Worm (Caenorhabditis elegans) whole organism, L1 larva: ENCODE measurements around the gene dsl-1.

Source experiments
- F16B12.6 ChIP-seq: fragments of 150-350 bp; optimal IDR thresholded peaks from 2 replicates; lab custom pipeline; 2014; ENCODE audit warnings: missing biosample characterization, missing genetic modification characterization
- Y116A8C.19 ChIP-seq: sonication (generic microtip); optimal IDR thresholded peaks from 2 replicates; lab custom pipeline; 2016; ENCODE audit warnings: missing compliant biosample characterization, missing genetic modification characterization, borderline replicate concordance
- ceh-63 ChIP-seq: fragments of 200-800 bp; sonication (Bioruptor generic); optimal IDR thresholded peaks from 2 replicates; lab custom pipeline; 2018; ENCODE audit warnings: mild to moderate bottlenecking, missing genetic modification characterization, missing compliant biosample characterization
- ceh-88 ChIP-seq: fragments of 200-800 bp; sonication (Bioruptor generic); IDR thresholded peaks from 2 replicates; pipeline ENCODE4 v1.3.6; 2022; ENCODE audit warnings: missing genetic modification characterization, missing compliant biosample characterization
- ces-1 ChIP-seq: fragments of 150-350 bp; optimal IDR thresholded peaks from 2 replicates; lab custom pipeline; 2014; ENCODE audit warnings: missing biosample characterization, missing genetic modification reagents, missing genetic modification characterization
- efl-1 ChIP-seq, 4 experiments: fragments of 150-350 bp; optimal IDR thresholded peaks in 3 of 4; peaks in 1 of 4; 1 replicate in 1 of 4; 2 replicates in 3 of 4; lab custom pipeline; 2014; ENCODE audit warnings: missing biosample characterization in 2 of 4, missing genetic modification characterization in 2 of 4, missing genetic modification reagents in 2 of 4
- elt-3 ChIP-seq, 6 experiments: fragments of 150-350 bp in 1 of 6; sonication (generic microtip); optimal IDR thresholded peaks; 2 replicates each; lab custom pipeline; 2017 to 2018; ENCODE audit warnings: missing biosample characterization in 6 of 6, missing genetic modification characterization in 6 of 6, inconsistent platforms in 1 of 6
- ets-5 ChIP-seq: fragments of 200-800 bp; sonication (Bioruptor generic); IDR thresholded peaks from 2 replicates; pipeline ENCODE4 v1.3.6; 2022; ENCODE audit warnings: missing genetic modification characterization, missing compliant biosample characterization
- hpl-2 ChIP-seq: fragments of 150-350 bp; optimal IDR thresholded peaks from 2 replicates; lab custom pipeline; 2014; ENCODE audit warnings: missing biosample characterization, missing genetic modification reagents, missing genetic modification characterization
- irx-1 ChIP-seq: sonication (generic microtip); optimal IDR thresholded peaks from 2 replicates; lab custom pipeline; 2016; ENCODE audit warnings: missing genetic modification characterization, missing compliant biosample characterization
- isw-1 ChIP-seq: fragments of 200-800 bp; sonication (Bioruptor generic); IDR thresholded peaks from 2 replicates; pipeline ENCODE4 v1.3.6; 2022; ENCODE audit warnings: missing genetic modification characterization, missing compliant biosample characterization
- jun-1 ChIP-seq: fragments of 150-350 bp; optimal IDR thresholded peaks from 2 replicates; lab custom pipeline; 2014; ENCODE audit warnings: missing biosample characterization, missing genetic modification reagents, missing genetic modification characterization
- lin-35 ChIP-seq, 2 experiments: fragments of 150-350 bp; optimal IDR thresholded peaks; 2 replicates each; lab custom pipeline; 2014; ENCODE audit warnings: missing biosample characterization in 2 of 2, missing genetic modification characterization in 2 of 2, missing genetic modification reagents in 2 of 2
- lin-39 ChIP-seq: fragments of 150-350 bp; optimal IDR thresholded peaks from 2 replicates; lab custom pipeline; 2014; ENCODE audit warnings: missing biosample characterization, missing genetic modification reagents, missing genetic modification characterization
- nhr-11 ChIP-seq: fragments of 150-350 bp; optimal IDR thresholded peaks from 2 replicates; lab custom pipeline; 2014; ENCODE audit warnings: missing biosample characterization, missing genetic modification characterization
- nhr-237 ChIP-seq: fragments of 150-350 bp; optimal IDR thresholded peaks from 2 replicates; lab custom pipeline; 2014; ENCODE audit warnings: missing biosample characterization, missing genetic modification characterization
- nhr-47 ChIP-seq: sonication (generic microtip); optimal IDR thresholded peaks from 2 replicates; lab custom pipeline; 2016; ENCODE audit warnings: mild to moderate bottlenecking, missing genetic modification characterization, moderate library complexity, missing compliant biosample characterization
- nhr-90 ChIP-seq: sonication (generic microtip); optimal IDR thresholded peaks from 2 replicates; lab custom pipeline; 2016; ENCODE audit warnings: mild to moderate bottlenecking, missing genetic modification characterization, missing compliant biosample characterization; ENCODE audit not compliant: poor library complexity
- pax-3 ChIP-seq: fragments of 200-800 bp; sonication (Bioruptor generic); optimal IDR thresholded peaks from 2 replicates; lab custom pipeline; 2018; ENCODE audit warnings: mild to moderate bottlenecking, missing genetic modification characterization, moderate library complexity, missing compliant biosample characterization
- rnt-1 ChIP-seq: sonication (generic microtip); optimal IDR thresholded peaks from 2 replicates; lab custom pipeline; 2016; ENCODE audit warnings: mild to moderate bottlenecking, missing genetic modification characterization, moderate library complexity, missing compliant biosample characterization
- skn-1 ChIP-seq: fragments of 150-350 bp; optimal IDR thresholded peaks from 2 replicates; lab custom pipeline; 2014; ENCODE audit warnings: missing biosample characterization, missing genetic modification characterization
- swsn-7 ChIP-seq: sonication (generic microtip); optimal IDR thresholded peaks from 2 replicates; lab custom pipeline; 2016; ENCODE audit warnings: missing genetic modification characterization, missing compliant biosample characterization
- tbx-2 ChIP-seq: sonication (generic microtip); optimal IDR thresholded peaks from 2 replicates; lab custom pipeline; 2016; ENCODE audit warnings: missing genetic modification characterization, missing compliant biosample characterization
- unc-130 ChIP-seq: fragments of 150-350 bp; optimal IDR thresholded peaks from 2 replicates; lab custom pipeline; 2017; ENCODE audit warnings: missing biosample characterization, missing genetic modification characterization, inconsistent platforms
- unc-62 ChIP-seq: fragments of 150-350 bp; optimal IDR thresholded peaks from 2 replicates; lab custom pipeline; 2014; ENCODE audit warnings: missing biosample characterization, missing genetic modification reagents, missing genetic modification characterization
- xbp-1 ChIP-seq: sonication (generic microtip); optimal IDR thresholded peaks from 2 replicates; lab custom pipeline; 2016; ENCODE audit warnings: missing genetic modification characterization, missing compliant biosample characterization
- ztf-11 ChIP-seq, 2 experiments: sonication (generic microtip); optimal IDR thresholded peaks; 2 replicates each; lab custom pipeline; 2016 to 2017; ENCODE audit warnings: missing genetic modification characterization in 2 of 2, missing biosample characterization in 1 of 2, missing compliant biosample characterization in 1 of 2

Gene dsl-1

ce11 chrIV:1168311-1168965 is 39.4 kb downstream of the dsl-1 start (continued):
- peak; percentile 71 to 76 for TF ChIP-seq efl-1 (optimal IDR thresholded peaks at IDR 0.05; lab: Kevin White, UChicago)
- TF ChIP-seq efl-1 (GFP tag; optimal IDR thresholded peaks at IDR 0.05 in 1 of 2; lab: Kevin White, UChicago): peak; percentile 57 to 96
- no peak for TF ChIP-seq ceh-88 (GFP tag; lab: Robert Waterston, UW)
- TF ChIP-seq rnt-1 (tag; lab: Kevin White, UChicago): peak; percentile 70
- peak; percentile 22 to 54 for TF ChIP-seq lin-35 (GFP tag; optimal IDR thresholded peaks at IDR 0.05; lab: Kevin White, UChicago)
- peak; percentile 37 for TF ChIP-seq irx-1 (tag; lab: Kevin White, UChicago)
- no peak for TF ChIP-seq elt-3 (tag; optimal IDR thresholded peaks at IDR 0.05; lab: Kevin White, UChicago)
- peak; percentile 71 for TF ChIP-seq pax-3 (tag; lab: Kevin White, UChicago)
- TF ChIP-seq lin-39 (tag; lab: Kevin White, UChicago): no peak
- no peak for TF ChIP-seq isw-1
- no peak for TF ChIP-seq ces-1 (GFP tag; lab: Kevin White, UChicago)
- no peak for TF ChIP-seq ets-5
- peak; percentile 11 for TF ChIP-seq xbp-1 (tag; lab: Kevin White, UChicago)
- TF ChIP-seq nhr-237: no peak
- TF ChIP-seq unc-130: no peak
- TF ChIP-seq unc-62 (GFP tag; lab: Kevin White, UChicago): no peak
- peak; percentile 45 for TF ChIP-seq swsn-7 (tag; lab: Kevin White, UChicago)

- TF ChIP-seq ceh-63 (no peak), skn-1 (peak; percentile 56)
These were observed 40.5 kb downstream of the dsl-1 start for ce11 chrIV:1167352-1167751.

DNA sequence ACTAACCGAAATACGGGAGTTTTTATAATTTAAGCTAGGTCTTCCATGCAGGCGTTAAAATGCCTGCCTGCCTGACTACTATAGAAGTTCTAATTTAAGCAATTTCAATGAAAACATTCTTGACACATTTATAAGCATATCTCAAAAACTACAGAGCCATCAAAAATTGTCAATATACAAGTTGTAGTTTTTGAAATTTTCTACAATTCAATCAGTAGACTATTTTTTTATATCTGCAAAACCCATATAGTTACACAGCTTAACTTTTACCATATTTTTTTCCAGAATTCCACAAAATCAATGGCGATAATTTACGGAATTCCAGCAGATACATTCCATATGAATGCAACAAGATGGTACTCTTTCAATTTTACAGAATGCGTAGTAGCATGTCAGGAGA is 44.8 kb downstream of the dsl-1 start, which contains the start of gene C50A2.7:
Gene C50A2.7, plus strand, starts transcription at position 301 of the 400 bp plus-strand sequence.
- no peak for TF ChIP-seq nhr-47 (tag; lab: Kevin White, UChicago)
- TF ChIP-seq irx-1 (tag; lab: Kevin White, UChicago): no peak
- no peak for TF ChIP-seq tbx-2 (tag; lab: Kevin White, UChicago)

- TF ChIP-seq hpl-2 (no peak), Y116A8C.19 (no peak), F16B12.6 (tag; lab: Kevin White, UChicago) (no peak), nhr-90 (tag; lab: Kevin White, UChicago) (no peak), jun-1 (no peak)
These were observed 47.5 kb downstream of the dsl-1 start, which contains the start of gene ets-8 for ce11 chrIV:1160386-1160785. Gene ets-8, minus strand, starts transcription at chrIV:1160486.

DNA sequence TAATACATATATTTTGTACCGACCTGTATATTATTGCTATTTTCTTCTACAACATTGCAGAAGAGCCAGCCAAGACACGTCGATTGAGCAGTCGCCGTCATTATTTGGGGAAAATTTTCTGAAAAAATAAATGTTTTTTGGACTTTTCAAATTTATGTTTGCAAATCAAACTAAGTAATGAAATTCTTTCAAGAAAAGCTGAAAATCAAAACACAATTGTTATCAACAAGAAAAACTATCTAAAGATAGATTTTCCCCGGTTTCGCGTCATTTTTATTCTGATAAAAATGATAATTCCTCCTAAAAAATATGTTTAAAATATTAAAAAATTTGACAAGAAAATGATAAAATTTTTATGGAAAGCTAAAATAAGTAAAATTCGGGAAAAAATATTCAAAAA is 50.0 kb downstream of the dsl-1 start, which contains the start of gene C50A2.3:
Gene C50A2.3, minus strand, starts transcription at position 101 of the 400 bp plus-strand sequence.
- TF ChIP-seq ztf-11 (tag; optimal IDR thresholded peaks at IDR 0.05; lab: Kevin White, UChicago): no peak
- no peak for TF ChIP-seq ceh-63
- no peak for TF ChIP-seq nhr-11 (tag; lab: Kevin White, UChicago)
